Worm (Caenorhabditis elegans): Measurements from ENCODE around the gene C40A11.4.

DNA sequence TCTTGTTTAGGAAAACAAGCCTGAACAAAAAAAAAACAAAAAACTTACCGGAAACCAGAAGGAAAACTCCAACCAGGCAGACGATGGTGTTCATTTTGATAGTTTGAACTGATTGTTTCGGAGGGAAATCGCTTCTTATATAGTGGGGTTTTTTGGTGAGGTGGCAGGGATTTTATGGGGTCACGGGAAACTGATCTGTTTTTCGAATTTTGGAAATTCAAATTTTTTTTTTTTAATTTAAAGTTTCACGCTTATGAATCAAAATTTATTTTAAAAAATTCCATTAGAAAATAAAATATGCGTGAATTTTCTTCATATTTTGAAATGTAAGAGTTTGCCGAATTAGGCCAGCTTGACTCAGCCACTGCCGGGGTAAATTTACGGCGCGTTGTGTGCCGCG, 38.1 kb downstream of the C40A11.4 start, which contains the start of gene C33C12.7:
- no peak for TF ChIP-seq zag-1 (tag; optimal IDR thresholded peaks at IDR 0.05)
- TF ChIP-seq nhr-23 (tag; optimal IDR thresholded peaks at IDR 0.05): no peak
- no peak for TF ChIP-seq sea-2 (GFP tag; optimal IDR thresholded peaks at IDR 0.05)
- no peak for TF ChIP-seq hmg-11 (tag; optimal IDR thresholded peaks at IDR 0.05)

Data from whole organism, L3 larva.